Worm (Caenorhabditis elegans) whole organism, young adult: ENCODE measurements around the gene T01H3.2.

Source experiments
- B0336.3 ChIP-seq: fragments of 200-800 bp; sonication (Bioruptor generic); IDR thresholded peaks from 2 replicates; pipeline ENCODE4 v1.3.6; 2022; ENCODE audit warnings: missing genetic modification characterization, missing compliant biosample characterization
- F23B12.7 ChIP-seq: sonication (generic microtip); optimal IDR thresholded peaks from 2 replicates; lab custom pipeline; 2017; ENCODE audit warnings: missing genetic modification characterization, mild to moderate bottlenecking, missing compliant biosample characterization, antibody characterized with exemption, moderate library complexity; ENCODE audit not compliant: insufficient read depth
- F57A8.1 ChIP-seq: fragments of 200-800 bp; sonication (Bioruptor generic); optimal IDR thresholded peaks from 2 replicates; lab custom pipeline; 2018; ENCODE audit warnings: mild to moderate bottlenecking, missing genetic modification characterization, moderate library complexity, missing compliant biosample characterization
- F57C9.4 ChIP-seq: sonication (generic microtip); optimal IDR thresholded peaks from 2 replicates; lab custom pipeline; 2017; ENCODE audit warnings: mild to moderate bottlenecking, missing genetic modification characterization, missing compliant biosample characterization
- Y53F4B.3 ChIP-seq: fragments of 200-800 bp; sonication (Bioruptor generic); IDR thresholded peaks from 2 replicates; pipeline ENCODE4 v1.3.6; 2022; ENCODE audit warnings: missing genetic modification reagents, missing genetic modification characterization, missing compliant biosample characterization
- ZK185.1 ChIP-seq: sonication (generic microtip); optimal IDR thresholded peaks from 2 replicates; lab custom pipeline; 2016; ENCODE audit warnings: mild to moderate bottlenecking, missing genetic modification characterization, missing compliant biosample characterization; ENCODE audit not compliant: poor library complexity, severe bottlenecking
- atf-7 ChIP-seq: sonication (generic microtip); optimal IDR thresholded peaks from 2 replicates; lab custom pipeline; 2017; ENCODE audit warnings: mild to moderate bottlenecking, missing genetic modification characterization, missing compliant biosample characterization
- attf-3 ChIP-seq: fragments of 200-800 bp; sonication (Bioruptor generic); conservative IDR thresholded peaks from 2 replicates; pipeline ENCODE4 v1.3.6; 2022; ENCODE audit warnings: missing genetic modification reagents, missing genetic modification characterization, missing compliant biosample characterization
- bed-1 ChIP-seq: fragments of 200-800 bp; sonication (Bioruptor generic); IDR thresholded peaks from 2 replicates; pipeline ENCODE4 v1.3.6; 2022; ENCODE audit warnings: missing genetic modification reagents, missing genetic modification characterization, missing compliant biosample characterization
- ccch-3 ChIP-seq: fragments of 200-800 bp; sonication (Bioruptor generic); optimal IDR thresholded peaks from 2 replicates; lab custom pipeline; 2018; ENCODE audit warnings: mild to moderate bottlenecking, missing genetic modification characterization, missing compliant biosample characterization
- cebp-1 ChIP-seq, 2 experiments: fragments of 200-800 bp in 1 of 2; sonication (Bioruptor generic) in 1 of 2; sonication (generic microtip) in 1 of 2; IDR thresholded peaks in 1 of 2; optimal IDR thresholded peaks in 1 of 2; 2 replicates each; pipeline versions ENCODE4 v1.3.6 to Lab custom; 2017 to 2022; ENCODE audit warnings: missing compliant biosample characterization in 2 of 2, missing genetic modification characterization in 2 of 2, mild to moderate bottlenecking in 1 of 2, missing genetic modification reagents in 1 of 2, moderate library complexity in 1 of 2
- ceh-27 ChIP-seq: fragments of 200-800 bp; sonication (Bioruptor generic); optimal IDR thresholded peaks from 2 replicates; lab custom pipeline; 2018; ENCODE audit warnings: mild to moderate bottlenecking, missing genetic modification characterization, moderate library complexity, missing compliant biosample characterization
- ceh-91 ChIP-seq: fragments of 200-800 bp; sonication (Bioruptor generic); IDR thresholded peaks from 2 replicates; pipeline ENCODE4 v1.3.6; 2022; ENCODE audit warnings: missing genetic modification reagents, missing genetic modification characterization, missing compliant biosample characterization
- chd-7 ChIP-seq: sonication (generic microtip); optimal IDR thresholded peaks from 2 replicates; lab custom pipeline; 2016; ENCODE audit warnings: mild to moderate bottlenecking, missing genetic modification characterization, moderate library complexity, missing compliant biosample characterization
- die-1 ChIP-seq: sonication (generic microtip); optimal IDR thresholded peaks from 2 replicates; lab custom pipeline; 2016; ENCODE audit warnings: missing genotype, mild to moderate bottlenecking, missing genetic modification characterization, missing compliant biosample characterization
- dox-1 ChIP-seq: fragments of 200-800 bp; sonication (Bioruptor generic); IDR thresholded peaks from 2 replicates; pipeline ENCODE4 v1.3.6; 2022; ENCODE audit warnings: missing genetic modification reagents, missing genetic modification characterization, missing compliant biosample characterization
- dpl-1 ChIP-seq: fragments of 150-350 bp; optimal IDR thresholded peaks from 2 replicates; lab custom pipeline; 2014; ENCODE audit warnings: missing biosample characterization, missing genetic modification reagents, missing genetic modification characterization
- egl-44 ChIP-seq: fragments of 200-800 bp; sonication (Bioruptor generic); IDR thresholded peaks from 2 replicates; pipeline ENCODE4 v1.3.6; 2022; ENCODE audit warnings: missing genetic modification reagents, missing genetic modification characterization, missing compliant biosample characterization
- fkh-3 ChIP-seq: sonication (generic microtip); optimal IDR thresholded peaks from 2 replicates; lab custom pipeline; 2016; ENCODE audit warnings: mild to moderate bottlenecking, missing genetic modification characterization, missing compliant biosample characterization
- hlh-12 ChIP-seq: sonication (generic microtip); optimal IDR thresholded peaks from 2 replicates; lab custom pipeline; 2016; ENCODE audit warnings: missing genetic modification characterization, missing compliant biosample characterization
- lag-1 ChIP-seq: fragments of 200-800 bp; sonication (Bioruptor generic); IDR thresholded peaks from 2 replicates; pipeline ENCODE4 v1.3.6; 2022; ENCODE audit warnings: missing genetic modification reagents, missing genetic modification characterization, missing compliant biosample characterization
- lin-26 ChIP-seq: fragments of 200-800 bp; sonication (Bioruptor generic); IDR thresholded peaks from 2 replicates; pipeline ENCODE4 v1.3.6; 2022; ENCODE audit warnings: missing genetic modification reagents, missing genetic modification characterization, missing compliant biosample characterization
- lin-35 ChIP-seq, 3 experiments: fragments of 150-350 bp in 2 of 3; sonication (generic microtip) in 1 of 3; optimal IDR thresholded peaks; 2 replicates each; lab custom pipeline; 2014 to 2018; ENCODE audit warnings: missing biosample characterization in 3 of 3, missing genetic modification characterization in 3 of 3, missing genetic modification reagents in 3 of 3
- lin-54 ChIP-seq: fragments of 200-800 bp; sonication (Bioruptor generic); optimal IDR thresholded peaks from 2 replicates; lab custom pipeline; 2018; ENCODE audit warnings: mild to moderate bottlenecking, missing genetic modification characterization, missing compliant biosample characterization
- lsl-1 ChIP-seq: fragments of 200-800 bp; sonication (Bioruptor generic); optimal IDR thresholded peaks from 2 replicates; lab custom pipeline; 2018; ENCODE audit warnings: mild to moderate bottlenecking, missing genetic modification characterization, moderate library complexity, missing compliant biosample characterization
- madf-6 ChIP-seq: fragments of 200-800 bp; sonication (Bioruptor generic); IDR thresholded peaks from 2 replicates; pipeline ENCODE4 v1.3.6; 2022; ENCODE audit warnings: missing genetic modification reagents, missing genetic modification characterization, missing compliant biosample characterization
- nfyb-1 ChIP-seq: fragments of 200-800 bp; sonication (Bioruptor generic); IDR thresholded peaks from 2 replicates; pipeline ENCODE4 v1.3.6; 2022; ENCODE audit warnings: missing genetic modification reagents, missing genetic modification characterization, missing compliant biosample characterization
- nhr-120 ChIP-seq: fragments of 200-800 bp; sonication (Bioruptor generic); IDR thresholded peaks from 2 replicates; pipeline ENCODE4 v1.3.6; 2022; ENCODE audit warnings: missing genetic modification characterization, missing compliant biosample characterization
- pbrm-1 ChIP-seq: fragments of 200-800 bp; sonication (Bioruptor generic); IDR thresholded peaks from 2 replicates; pipeline ENCODE4 v1.3.6; 2022; ENCODE audit warnings: missing genetic modification reagents, missing genetic modification characterization, missing compliant biosample characterization
- rpc-1 ChIP-seq, 2 experiments: fragments of 150-350 bp in 1 of 2; sonication (generic microtip) in 1 of 2; optimal IDR thresholded peaks; 2 replicates each; lab custom pipeline; 2014 to 2018; ENCODE audit warnings: missing biosample characterization in 1 of 2, missing genetic modification characterization in 1 of 2, missing genetic modification reagents in 1 of 2, missing genotype in 1 of 2
- snpc-4 ChIP-seq, 5 experiments: fragments of 150-350 bp in 1 of 5; sonication (generic microtip) in 4 of 5; optimal IDR thresholded peaks; 2 replicates each; lab custom pipeline; 2014 to 2018; ENCODE audit warnings: missing genetic modification characterization in 5 of 5, missing biosample characterization in 3 of 5, antibody characterized with exemption in 2 of 5, mild to moderate bottlenecking in 2 of 5, missing compliant biosample characterization in 2 of 5, missing genotype in 2 of 5, moderate library complexity in 2 of 5, missing genetic modification reagents in 1 of 5
- somi-1 ChIP-seq: fragments of 200-800 bp; sonication (Bioruptor generic); optimal IDR thresholded peaks from 2 replicates; lab custom pipeline; 2018; ENCODE audit warnings: mild to moderate bottlenecking, missing genetic modification characterization, missing compliant biosample characterization
- sptf-2 ChIP-seq: fragments of 200-800 bp; sonication (Bioruptor generic); optimal IDR thresholded peaks from 2 replicates; lab custom pipeline; 2018; ENCODE audit warnings: mild to moderate bottlenecking, missing genetic modification characterization, missing compliant biosample characterization
- tbp1 ChIP-seq: fragments of 200-800 bp; sonication (Bioruptor generic); optimal IDR thresholded peaks from 2 replicates; lab custom pipeline; 2018; ENCODE audit warnings: mild to moderate bottlenecking, missing genetic modification characterization, missing compliant biosample characterization
- tlf-1 ChIP-seq: fragments of 200-800 bp; sonication (Bioruptor generic); optimal IDR thresholded peaks from 2 replicates; lab custom pipeline; 2018; ENCODE audit warnings: mild to moderate bottlenecking, missing genetic modification characterization, missing compliant biosample characterization
- xnd-1 ChIP-seq: sonication (generic microtip); optimal IDR thresholded peaks from 2 replicates; lab custom pipeline; 2016; ENCODE audit warnings: missing genotype, missing genetic modification reagents, missing genetic modification characterization, missing compliant biosample characterization

The T01H3.2 gene

ce11 chrII:7877744-7878468, at the start of gene T01H3.2:
Gene T01H3.2 (minus strand): TSS chrII:7877994.
- TF ChIP-seq cebp-1 (GFP tag; IDR thresholded peaks at IDR 0.05; lab: Robert Waterston, UW), result no peak
- peak; percentile 21 for TF ChIP-seq cebp-1 (tag; optimal IDR thresholded peaks at IDR 0.05; lab: Kevin White, UChicago)
- peak; percentile 33; the same call in 1 of the 2 replicates for TF ChIP-seq nfyb-1
- TF ChIP-seq dpl-1, result no peak
- TF ChIP-seq lin-54 (GFP tag; lab: Kevin White, UChicago), result peak; percentile 37
- TF ChIP-seq lin-35 (GFP tag; optimal IDR thresholded peaks at IDR 0.05; lab: Kevin White, UChicago), result peak in 1 of 3 experiments; percentile 22
- 0 out of 2 replicates have a peak, but pooled peaks have one; percentile 10 for TF ChIP-seq B0336.3 (GFP tag; lab: Robert Waterston, UW)
- no peak for TF ChIP-seq xnd-1 (tag; lab: Kevin White, UChicago)
- TF ChIP-seq atf-7 (tag; lab: Kevin White, UChicago), result peak; percentile 9
- TF ChIP-seq tbp1 (GFP tag; lab: Kevin White, UChicago), result peak; percentile 21
- TF ChIP-seq chd-7 (tag; lab: Kevin White, UChicago), result peak; percentile 28
- TF ChIP-seq Y53F4B.3 (GFP tag; lab: Robert Waterston, UW), result no peak
- TF ChIP-seq F57C9.4 (tag; lab: Kevin White, UChicago), result no peak
- no peak for TF ChIP-seq die-1 (tag; lab: Kevin White, UChicago)
- no peak for TF ChIP-seq nhr-120 (GFP tag; lab: Robert Waterston, UW)
- peak; percentile 51 for TF ChIP-seq tlf-1 (GFP tag; lab: Kevin White, UChicago)
- TF ChIP-seq, all 124 proteins: peak for 9

- TF ChIP-seq hlh-12 (tag; lab: Kevin White, UChicago), result no peak
- TF ChIP-seq ceh-91 (GFP tag; lab: Robert Waterston, UW), result no peak
- TF ChIP-seq lsl-1 (GFP tag; lab: Kevin White, UChicago), result no peak
- no peak for TF ChIP-seq pbrm-1 (GFP tag; lab: Robert Waterston, UW)
- no peak for TF ChIP-seq F57A8.1
- no peak for TF ChIP-seq tbp1 (GFP tag; lab: Kevin White, UChicago)
- no peak for TF ChIP-seq F23B12.7 (tag; lab: Kevin White, UChicago)
- no peak for TF ChIP-seq dpl-1
- TF ChIP-seq rpc-1 (optimal IDR thresholded peaks at IDR 0.05; lab: Kevin White, UChicago), result no peak
- no peak for TF ChIP-seq rpc-1 (tag; optimal IDR thresholded peaks at IDR 0.05; lab: Kevin White, UChicago)
- TF ChIP-seq sptf-2 (GFP tag; lab: Kevin White, UChicago), result no peak
- TF ChIP-seq egl-44 (GFP tag; lab: Robert Waterston, UW), result no peak
- TF ChIP-seq madf-6 (GFP tag; lab: Robert Waterston, UW), result no peak
- TF ChIP-seq snpc-4 (GFP tag; optimal IDR thresholded peaks at IDR 0.05; lab: Kevin White, UChicago), result no peak
- TF ChIP-seq snpc-4 (tag; optimal IDR thresholded peaks at IDR 0.05; lab: Kevin White, UChicago), result no peak
- no peak for TF ChIP-seq tlf-1 (GFP tag; lab: Kevin White, UChicago)
- TF ChIP-seq lin-26 (GFP tag; lab: Robert Waterston, UW), result no peak
- no peak for TF ChIP-seq bed-1 (GFP tag; lab: Robert Waterston, UW)
These were observed 43.4 kb upstream of the T01H3.2 start for ce11 chrII:7921155-7921554.

ce11 chrII:7920178-7920577, 42.4 kb upstream of the T01H3.2 start:
- no peak for TF ChIP-seq ceh-27
- TF ChIP-seq rpc-1 (optimal IDR thresholded peaks at IDR 0.05; lab: Kevin White, UChicago), result no peak
- no peak for TF ChIP-seq rpc-1 (tag; optimal IDR thresholded peaks at IDR 0.05; lab: Kevin White, UChicago)
- no peak for TF ChIP-seq dpl-1
- no peak for TF ChIP-seq attf-3 (GFP tag; lab: Robert Waterston, UW)
- no peak for TF ChIP-seq dox-1 (GFP tag; lab: Robert Waterston, UW)
- TF ChIP-seq fkh-3, result no peak
- no peak for TF ChIP-seq somi-1 (GFP tag; lab: Kevin White, UChicago)
- no peak for TF ChIP-seq lin-35 (GFP tag; optimal IDR thresholded peaks at IDR 0.05; lab: Kevin White, UChicago)
- TF ChIP-seq ZK185.1 (tag; lab: Kevin White, UChicago), result no peak
- TF ChIP-seq ccch-3 (GFP tag; lab: Kevin White, UChicago), result no peak
- no peak for TF ChIP-seq lag-1 (GFP tag; lab: Robert Waterston, UW)
